Fruit fly (Drosophila melanogaster) whole organism, adult: Measurements from ENCODE around the gene nkt.

Experiments used
- CG11617 ChIP-seq: fragments of 200-800 bp; sonication (Bioruptor generic); optimal IDR thresholded peaks from 2 replicates; lab custom pipeline; 2017; ENCODE audit warnings: mild to moderate bottlenecking, missing biosample characterization, missing genetic modification reagents, missing genetic modification characterization
- CG12768 ChIP-seq: fragments of 200-800 bp; sonication (Bioruptor generic); optimal IDR thresholded peaks from 2 replicates; lab custom pipeline; 2017; ENCODE audit warnings: missing biosample characterization, missing genetic modification characterization, mild to moderate bottlenecking, moderate library complexity, missing genetic modification reagents
- CG14711 ChIP-seq: fragments of 200-800 bp; sonication (Bioruptor generic); optimal IDR thresholded peaks from 2 replicates; lab custom pipeline; 2018; ENCODE audit warnings: missing biosample characterization, mild to moderate bottlenecking, missing genetic modification characterization, moderate library complexity
- CG1620 ChIP-seq: fragments of 200-800 bp; sonication (Bioruptor generic); optimal IDR thresholded peaks from 2 replicates; lab custom pipeline; 2016; ENCODE audit warnings: missing biosample characterization, missing genetic modification characterization
- CG33017 ChIP-seq: fragments of 200-800 bp; sonication (Bioruptor generic); optimal IDR thresholded peaks from 2 replicates; lab custom pipeline; 2018; ENCODE audit warnings: missing biosample characterization, mild to moderate bottlenecking, missing genetic modification characterization, moderate library complexity
- CG5204 ChIP-seq: fragments of 200-800 bp; sonication (Bioruptor generic); optimal IDR thresholded peaks from 2 replicates; lab custom pipeline; 2016; ENCODE audit warnings: missing biosample characterization, missing genetic modification characterization
- CG7045 ChIP-seq: fragments of 200-800 bp; sonication (Bioruptor generic); optimal IDR thresholded peaks from 2 replicates; lab custom pipeline; 2017; ENCODE audit warnings: missing biosample characterization, mild to moderate bottlenecking, missing genetic modification characterization
- CG7101 ChIP-seq: fragments of 200-800 bp; sonication (Bioruptor generic); optimal IDR thresholded peaks from 2 replicates; lab custom pipeline; 2018; ENCODE audit warnings: missing biosample characterization, mild to moderate bottlenecking, missing genetic modification characterization, moderate library complexity
- Clk ChIP-seq: fragments of 200-800 bp; sonication (Bioruptor generic); optimal IDR thresholded peaks from 2 replicates; lab custom pipeline; 2017; ENCODE audit warnings: missing biosample characterization, missing genetic modification characterization
- Crg-1 ChIP-seq: fragments of 200-800 bp; sonication (Bioruptor generic); optimal IDR thresholded peaks from 2 replicates; lab custom pipeline; 2016; ENCODE audit warnings: missing biosample characterization, missing genetic modification characterization
- Hr96 ChIP-seq: fragments of 200-800 bp; sonication (Bioruptor generic); optimal IDR thresholded peaks from 2 replicates; lab custom pipeline; 2016; ENCODE audit warnings: missing biosample characterization, missing genetic modification characterization
- Mnt ChIP-seq: fragments of 200-800 bp; sonication (Bioruptor generic); optimal IDR thresholded peaks from 2 replicates; lab custom pipeline; 2016; ENCODE audit warnings: missing biosample characterization, mild to moderate bottlenecking, missing genetic modification characterization
- bab1 ChIP-seq: fragments of 200-800 bp; sonication (Bioruptor generic); optimal IDR thresholded peaks from 3 replicates; lab custom pipeline; 2019; ENCODE audit warnings: missing biosample characterization, mild to moderate bottlenecking, missing genetic modification characterization, moderate library complexity
- cic ChIP-seq: fragments of 200-800 bp; sonication (Bioruptor generic); optimal IDR thresholded peaks from 2 replicates; lab custom pipeline; 2017; ENCODE audit warnings: missing biosample characterization, mild to moderate bottlenecking, missing genetic modification characterization, moderate library complexity
- cnc ChIP-seq, 2 experiments: fragments of >200 bp; optimal IDR thresholded peaks; 2 replicates each; lab custom pipeline; 2017
- kay ChIP-seq: fragments of 200-800 bp; sonication (Bioruptor generic); peaks from one replicate; lab custom pipeline; 2016; ENCODE audit warnings: missing biosample characterization, missing genetic modification characterization, borderline replicate concordance
- ovo ChIP-seq: fragments of 200-800 bp; sonication (Bioruptor generic); optimal IDR thresholded peaks from 2 replicates; lab custom pipeline; 2016; ENCODE audit warnings: missing biosample characterization, missing genetic modification characterization
- pad ChIP-seq: fragments of 200-800 bp; sonication (Bioruptor generic); optimal IDR thresholded peaks from 3 replicates; lab custom pipeline; 2017; ENCODE audit warnings: missing biosample characterization, missing genetic modification characterization, mild to moderate bottlenecking, moderate library complexity, missing genetic modification reagents
- tj ChIP-seq: fragments of 200-800 bp; sonication (Bioruptor generic); optimal IDR thresholded peaks from 3 replicates; lab custom pipeline; 2017; ENCODE audit warnings: missing biosample characterization, mild to moderate bottlenecking, missing genetic modification characterization, moderate library complexity
- toe ChIP-seq: fragments of 200-800 bp; sonication (Bioruptor generic); optimal IDR thresholded peaks from 2 replicates; lab custom pipeline; 2016; ENCODE audit warnings: missing biosample characterization, missing genetic modification characterization

The nkt gene

dm6 chr3L:11201051-11201450 lies at the start of gene nkt:
Gene nkt, plus strand, starts transcription at chr3L:11201351.
- TF ChIP-seq CG7045 (GFP tag; lab: Kevin White, UChicago) (no peak), CG14711 (tag; lab: Kevin White, UChicago) (no peak), CG33017 (no peak), CG12768 (GFP tag; lab: Kevin White, UChicago) (no peak), CG7101 (tag; lab: Kevin White, UChicago) (no peak), bab1 (no peak), pad (GFP tag; lab: Kevin White, UChicago) (no peak), CG11617 (GFP tag; lab: Kevin White, UChicago) (no peak), tj (GFP tag; lab: Kevin White, UChicago) (no peak), Hr96 (GFP tag; lab: Kevin White, UChicago) (no peak)

- TF ChIP-seq CG12768 (GFP tag; lab: Kevin White, UChicago) = no peak
- no peak for TF ChIP-seq kay
- no peak for TF ChIP-seq CG33017
- TF ChIP-seq CG7101 (tag; lab: Kevin White, UChicago) = no peak
- no peak for TF ChIP-seq CG1620
- no peak for TF ChIP-seq tj (GFP tag; lab: Kevin White, UChicago)
- TF ChIP-seq Clk (GFP tag; lab: Kevin White, UChicago) = no peak
- TF ChIP-seq bab1 = no peak
- TF ChIP-seq pad (GFP tag; lab: Kevin White, UChicago) = no peak
- TF ChIP-seq Crg-1 (GFP tag; lab: Kevin White, UChicago) = no peak
- no peak for TF ChIP-seq CG14711 (tag; lab: Kevin White, UChicago)
- TF ChIP-seq Mnt (GFP tag; lab: Kevin White, UChicago) = no peak
- no peak for TF ChIP-seq toe (GFP tag; lab: Kevin White, UChicago)
- no peak for TF ChIP-seq cic (GFP tag; lab: Kevin White, UChicago)
- TF ChIP-seq CG5204 (GFP tag; lab: Kevin White, UChicago) = no peak
- TF ChIP-seq CG11617 (GFP tag; lab: Kevin White, UChicago) = no peak
- TF ChIP-seq cnc (optimal IDR thresholded peaks at IDR 0.05; lab: Kevin White, UChicago) = no peak
- no peak for TF ChIP-seq CG7045 (GFP tag; lab: Kevin White, UChicago)
Measured at dm6 chr3L:11155380-11155779, 45.8 kb upstream of the nkt start.

dm6 chr3L:11164899-11165298 lies 36.3 kb upstream of the nkt start, which contains the start of gene Alg10:
Gene Alg10, plus strand, starts transcription at chr3L:11164971.
- TF ChIP-seq toe (GFP tag; lab: Kevin White, UChicago) = no peak

DNA sequence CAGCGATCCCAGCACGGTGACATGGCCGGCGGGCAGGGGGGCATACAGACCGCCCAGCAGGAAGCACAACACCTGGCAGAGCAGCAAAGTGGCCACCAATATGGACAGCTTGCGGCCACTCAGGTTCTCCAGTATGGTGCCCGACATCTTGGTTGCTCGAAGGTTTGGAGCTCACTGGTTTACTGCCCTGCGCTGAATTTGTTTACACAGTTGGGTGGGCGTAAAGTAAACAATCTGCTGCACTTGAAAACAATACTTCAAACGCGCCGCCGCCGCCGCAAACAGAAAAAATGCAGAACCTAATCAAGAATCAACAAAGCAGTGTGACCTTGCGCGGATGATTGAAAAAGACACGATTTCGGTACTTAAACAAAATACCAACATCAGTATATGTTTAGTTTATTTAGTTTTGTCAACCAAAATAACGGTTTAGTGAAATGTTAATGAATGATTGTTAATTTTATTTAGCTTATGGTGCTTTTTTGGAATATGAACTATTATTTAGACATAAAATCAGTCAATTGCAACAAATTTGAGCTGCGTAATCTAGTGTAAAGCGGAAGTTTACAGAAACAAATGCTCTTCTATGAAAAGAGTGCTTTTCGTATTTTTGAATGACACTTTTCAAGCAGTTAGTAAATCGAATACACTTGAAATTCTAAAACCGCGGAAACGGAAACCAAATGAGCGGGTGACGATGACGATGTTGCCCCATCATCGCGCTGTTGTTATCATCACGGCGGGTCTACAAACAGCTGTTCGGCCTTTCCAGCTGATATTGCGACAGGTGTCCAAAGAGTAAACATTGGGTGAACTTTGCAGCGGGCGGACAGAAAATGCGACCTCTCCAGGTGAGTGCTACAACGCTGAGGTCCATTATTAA lies 31.6 kb upstream of the nkt start, which contains the start of the genes wls and Adck5:
wls (minus strand) TSS at position 327 of the 883 bp plus-strand sequence.
Adck5 (plus strand) TSS at position 519 of the 883 bp plus-strand sequence.
- TF ChIP-seq Mnt (GFP tag; lab: Kevin White, UChicago) (peak; percentile 24), CG7101 (tag; lab: Kevin White, UChicago) (peak; percentile 57), cic (GFP tag; lab: Kevin White, UChicago) (no peak), kay (no peak), toe (GFP tag; lab: Kevin White, UChicago) (peak; percentile 52), CG14711 (tag; lab: Kevin White, UChicago) (peak; percentile 20), cnc (optimal IDR thresholded peaks at IDR 0.05; lab: Kevin White, UChicago) (no peak), Clk (GFP tag; lab: Kevin White, UChicago) (no peak), CG33017 (peak; percentile 49), tj (GFP tag; lab: Kevin White, UChicago) (peak; percentile 35), CG11617 (GFP tag; lab: Kevin White, UChicago) (peak; percentile 77), CG5204 (GFP tag; lab: Kevin White, UChicago) (peak; percentile 48), CG12768 (GFP tag; lab: Kevin White, UChicago) (peak; percentile 67), pad (GFP tag; lab: Kevin White, UChicago) (peak; percentile 43), CG7045 (GFP tag; lab: Kevin White, UChicago) (peak; percentile 59), CG1620 (peak; percentile 47), ovo (GFP tag; lab: Kevin White, UChicago) (peak; percentile 31), Crg-1 (GFP tag; lab: Kevin White, UChicago) (peak; percentile 38), bab1 (peak; percentile 90), Hr96 (GFP tag; lab: Kevin White, UChicago) (peak; percentile 46)

- TF ChIP-seq ovo (GFP tag; lab: Kevin White, UChicago) (no peak), CG14711 (tag; lab: Kevin White, UChicago) (no peak), bab1 (no peak), Crg-1 (GFP tag; lab: Kevin White, UChicago) (no peak), Mnt (GFP tag; lab: Kevin White, UChicago) (no peak), cic (GFP tag; lab: Kevin White, UChicago) (no peak), CG11617 (GFP tag; lab: Kevin White, UChicago) (no peak), cnc (optimal IDR thresholded peaks at IDR 0.05; lab: Kevin White, UChicago) (no peak), CG7101 (tag; lab: Kevin White, UChicago) (no peak), CG12768 (GFP tag; lab: Kevin White, UChicago) (no peak), kay (no peak), toe (GFP tag; lab: Kevin White, UChicago) (no peak), pad (GFP tag; lab: Kevin White, UChicago) (no peak), Hr96 (GFP tag; lab: Kevin White, UChicago) (no peak), CG7045 (GFP tag; lab: Kevin White, UChicago) (no peak), tj (GFP tag; lab: Kevin White, UChicago) (no peak), CG5204 (GFP tag; lab: Kevin White, UChicago) (no peak), CG1620 (no peak), Clk (GFP tag; lab: Kevin White, UChicago) (no peak)
Measured at dm6 chr3L:11173049-11173564, 28.0 kb upstream of the nkt start, which contains the start of gene CG14142. Gene CG14142, plus strand, starts transcription at chr3L:11173514.
